Worm (Caenorhabditis elegans) whole organism, L4 larva: ENCODE data around the gene R11D1.13.

Source experiments
- fos-1 ChIP-seq: fragments of 150-350 bp; optimal IDR thresholded peaks from 2 replicates; lab custom pipeline; 2014; ENCODE audit warnings: missing biosample characterization, missing genetic modification characterization
- hmg-1.1 ChIP-seq: fragments of 200-800 bp; sonication (Bioruptor generic); IDR thresholded peaks from 2 replicates; pipeline ENCODE4 v1.3.6; 2022; ENCODE audit warnings: missing genetic modification reagents, missing genetic modification characterization, missing compliant biosample characterization
- mxl-2 ChIP-seq: fragments of 200-800 bp; sonication (Bioruptor generic); conservative IDR thresholded peaks from 2 replicates; pipeline ENCODE4 v1.3.6; 2022; ENCODE audit warnings: missing genetic modification reagents, missing genetic modification characterization, missing compliant biosample characterization
- nhr-237 ChIP-seq: sonication (generic microtip); optimal IDR thresholded peaks from 2 replicates; lab custom pipeline; 2017; ENCODE audit warnings: missing biosample characterization, missing genetic modification characterization
- nhr-42 ChIP-seq: fragments of 200-800 bp; sonication (Bioruptor generic); IDR thresholded peaks from 2 replicates; pipeline ENCODE4 v1.3.6; 2022; ENCODE audit warnings: missing genetic modification characterization, missing compliant biosample characterization
- nhr-6 ChIP-seq: fragments of 150-350 bp; optimal IDR thresholded peaks from 2 replicates; lab custom pipeline; 2014; ENCODE audit warnings: missing biosample characterization, missing genetic modification characterization
- snpc-4 ChIP-seq: fragments of 150-350 bp; optimal IDR thresholded peaks from 2 replicates; lab custom pipeline; 2014; ENCODE audit warnings: missing biosample characterization, missing genetic modification characterization
- unc-130 ChIP-seq: sonication (generic microtip); optimal IDR thresholded peaks from 2 replicates; lab custom pipeline; 2016; ENCODE audit warnings: missing genetic modification reagents, missing genetic modification characterization, missing compliant biosample characterization
- zfp-2 ChIP-seq: sonication (generic microtip); optimal IDR thresholded peaks from 2 replicates; lab custom pipeline; 2016; ENCODE audit warnings: mild to moderate bottlenecking, missing genetic modification characterization, missing compliant biosample characterization

- TF ChIP-seq hmg-1.1 (GFP tag; lab: Robert Waterston, UW) (no peak), snpc-4 (tag; lab: Kevin White, UChicago) (no peak), mxl-2 (no peak), fos-1 (tag; lab: Kevin White, UChicago) (no peak), nhr-6 (tag; lab: Kevin White, UChicago) (no peak), unc-130 (GFP tag; lab: Kevin White, UChicago) (no peak), zfp-2 (tag; lab: Kevin White, UChicago) (no peak), nhr-42 (GFP tag; lab: Robert Waterston, UW) (no peak), nhr-237 (tag; lab: Kevin White, UChicago) (no peak)
Observed at ce11 chrV:12683205-12683604, 43.7 kb upstream of the R11D1.13 start.
